Worm (Caenorhabditis elegans) whole organism, early embryonic: ENCODE measurements around the gene F17A9.4.

Experiments used
- ama-1 ChIP-seq: fragments of 150-350 bp; optimal IDR thresholded peaks from 2 replicates; lab custom pipeline; 2014
- ceh-13 ChIP-seq: fragments of 200-800 bp; sonication (Bioruptor generic); optimal IDR thresholded peaks from 2 replicates; lab custom pipeline; 2018; ENCODE audit warnings: mild to moderate bottlenecking, missing genetic modification characterization, missing compliant biosample characterization
- hnd-1 ChIP-seq: sonication (generic microtip); optimal IDR thresholded peaks from 2 replicates; lab custom pipeline; 2016; ENCODE audit warnings: missing genetic modification characterization, missing compliant biosample characterization
- tra-4 ChIP-seq: sonication (generic microtip); optimal IDR thresholded peaks from 2 replicates; lab custom pipeline; 2017; ENCODE audit warnings: missing genetic modification characterization, missing compliant biosample characterization

DNA sequence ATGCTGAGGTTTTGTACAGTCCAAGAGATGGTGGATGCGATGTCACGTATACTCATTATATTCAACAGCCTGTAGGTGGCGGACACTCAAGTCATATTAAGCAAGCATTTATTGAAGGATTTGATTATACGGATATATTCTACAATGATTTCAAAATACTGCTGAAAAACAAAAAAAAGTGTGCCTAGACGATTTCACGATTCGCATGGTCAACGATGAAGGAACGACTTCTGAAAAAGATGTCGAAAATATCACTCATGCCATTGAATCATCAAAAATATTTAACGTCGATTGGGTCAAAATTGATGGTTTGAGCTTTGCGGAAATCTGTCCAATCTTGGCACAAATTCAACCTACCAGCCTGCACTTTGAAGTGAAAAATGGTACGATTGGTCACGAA is 6.6 kb upstream of the F17A9.4 start:
- TF ChIP-seq tra-4 (tag; lab: Kevin White, UChicago): no peak
- no peak for TF ChIP-seq hnd-1 (tag; lab: Kevin White, UChicago)
- TF ChIP-seq ama-1 (lab: Kevin White, UChicago): no peak
- no peak for TF ChIP-seq ceh-13
